Worm (Caenorhabditis elegans) whole organism, young adult: ENCODE data around the gene npp-21.

Experiments used
- B0261.1 ChIP-seq: sonication (generic microtip); optimal IDR thresholded peaks from 2 replicates; lab custom pipeline; 2016; ENCODE audit warnings: mild to moderate bottlenecking, missing genetic modification characterization, moderate library complexity, missing compliant biosample characterization
- B0336.3 ChIP-seq: fragments of 200-800 bp; sonication (Bioruptor generic); IDR thresholded peaks from 2 replicates; pipeline ENCODE4 v1.3.6; 2022; ENCODE audit warnings: missing genetic modification characterization, missing compliant biosample characterization
- C06A6.2 ChIP-seq: fragments of 200-800 bp; sonication (Bioruptor generic); conservative IDR thresholded peaks from 2 replicates; pipeline ENCODE4 v1.3.6; 2022; ENCODE audit warnings: missing genetic modification characterization, missing compliant biosample characterization
- F10E7.11 ChIP-seq: sonication (generic microtip); optimal IDR thresholded peaks from 2 replicates; lab custom pipeline; 2017; ENCODE audit warnings: mild to moderate bottlenecking, missing genetic modification characterization, moderate library complexity, missing compliant biosample characterization
- F22D6.2 ChIP-seq: sonication (generic microtip); optimal IDR thresholded peaks from 2 replicates; lab custom pipeline; 2016; ENCODE audit warnings: mild to moderate bottlenecking, missing genetic modification characterization, missing compliant biosample characterization
- F37B4.10 ChIP-seq: fragments of 200-800 bp; sonication (Bioruptor generic); IDR thresholded peaks from 2 replicates; pipeline ENCODE4 v1.3.6; 2022; ENCODE audit warnings: missing genetic modification characterization, missing compliant biosample characterization
- F39B2.1 ChIP-seq: fragments of 200-800 bp; sonication (Bioruptor generic); IDR thresholded peaks from 2 replicates; pipeline ENCODE4 v1.3.6; 2022; ENCODE audit warnings: missing genetic modification reagents, missing genetic modification characterization, missing compliant biosample characterization
- F57C9.4 ChIP-seq: sonication (generic microtip); optimal IDR thresholded peaks from 2 replicates; lab custom pipeline; 2017; ENCODE audit warnings: mild to moderate bottlenecking, missing genetic modification characterization, missing compliant biosample characterization
- Y56A3A.18 ChIP-seq: fragments of 200-800 bp; sonication (Bioruptor generic); IDR thresholded peaks from 2 replicates; pipeline ENCODE4 v1.3.6; 2022; ENCODE audit warnings: missing genetic modification reagents, missing genetic modification characterization, missing compliant biosample characterization
- Y95B8A.8 ChIP-seq: fragments of 200-800 bp; sonication (Bioruptor generic); IDR thresholded peaks from 2 replicates; pipeline ENCODE4 v1.3.6; 2022; ENCODE audit warnings: missing genetic modification reagents, missing genetic modification characterization, missing compliant biosample characterization
- ZK185.1 ChIP-seq: sonication (generic microtip); optimal IDR thresholded peaks from 2 replicates; lab custom pipeline; 2016; ENCODE audit warnings: mild to moderate bottlenecking, missing genetic modification characterization, missing compliant biosample characterization; ENCODE audit not compliant: poor library complexity, severe bottlenecking
- akir-1 ChIP-seq: fragments of 200-800 bp; sonication (Bioruptor generic); optimal IDR thresholded peaks from 2 replicates; lab custom pipeline; 2018; ENCODE audit warnings: mild to moderate bottlenecking, missing genetic modification characterization, moderate library complexity, missing compliant biosample characterization
- athp-1 ChIP-seq: sonication (generic microtip); optimal IDR thresholded peaks from 2 replicates; lab custom pipeline; 2017; ENCODE audit warnings: mild to moderate bottlenecking, missing genetic modification characterization, missing compliant biosample characterization
- cebp-1 ChIP-seq, 2 experiments: fragments of 200-800 bp in 1 of 2; sonication (Bioruptor generic) in 1 of 2; sonication (generic microtip) in 1 of 2; IDR thresholded peaks in 1 of 2; optimal IDR thresholded peaks in 1 of 2; 2 replicates each; pipeline versions ENCODE4 v1.3.6 to Lab custom; 2017 to 2022; ENCODE audit warnings: missing compliant biosample characterization in 2 of 2, missing genetic modification characterization in 2 of 2, mild to moderate bottlenecking in 1 of 2, missing genetic modification reagents in 1 of 2, moderate library complexity in 1 of 2
- cebp-2 ChIP-seq: fragments of 200-800 bp; sonication (Bioruptor generic); IDR thresholded peaks from 2 replicates; pipeline ENCODE4 v1.3.6; 2022; ENCODE audit warnings: missing genetic modification characterization, missing compliant biosample characterization
- ceh-40 ChIP-seq: fragments of 200-800 bp; sonication (Bioruptor generic); IDR thresholded peaks from 2 replicates; pipeline ENCODE4 v1.3.6; 2022; ENCODE audit warnings: missing genetic modification characterization, missing compliant biosample characterization
- ceh-79 ChIP-seq: sonication (generic microtip); optimal IDR thresholded peaks from 2 replicates; lab custom pipeline; 2017; ENCODE audit warnings: mild to moderate bottlenecking, missing genetic modification characterization, missing compliant biosample characterization
- die-1 ChIP-seq: sonication (generic microtip); optimal IDR thresholded peaks from 2 replicates; lab custom pipeline; 2016; ENCODE audit warnings: missing genotype, mild to moderate bottlenecking, missing genetic modification characterization, missing compliant biosample characterization
- dox-1 ChIP-seq: fragments of 200-800 bp; sonication (Bioruptor generic); IDR thresholded peaks from 2 replicates; pipeline ENCODE4 v1.3.6; 2022; ENCODE audit warnings: missing genetic modification reagents, missing genetic modification characterization, missing compliant biosample characterization
- efl-1 ChIP-seq: fragments of 150-350 bp; optimal IDR thresholded peaks from 2 replicates; lab custom pipeline; 2014; ENCODE audit warnings: missing biosample characterization, missing genetic modification reagents, missing genetic modification characterization
- him-1 ChIP-seq: sonication (generic microtip); optimal IDR thresholded peaks from 2 replicates; lab custom pipeline; 2016; ENCODE audit warnings: missing genotype, missing genetic modification reagents, missing genetic modification characterization, missing compliant biosample characterization
- hlh-12 ChIP-seq: sonication (generic microtip); optimal IDR thresholded peaks from 2 replicates; lab custom pipeline; 2016; ENCODE audit warnings: missing genetic modification characterization, missing compliant biosample characterization
- hlh-26 ChIP-seq: fragments of 200-800 bp; sonication (Bioruptor generic); conservative IDR thresholded peaks from 2 replicates; pipeline ENCODE4 v1.3.6; 2022; ENCODE audit warnings: missing genetic modification reagents, missing genetic modification characterization, missing compliant biosample characterization
- hmg-20 ChIP-seq: fragments of 200-800 bp; sonication (Bioruptor generic); IDR thresholded peaks from 2 replicates; pipeline ENCODE4 v1.3.6; 2022; ENCODE audit warnings: missing genetic modification reagents, missing genetic modification characterization, missing compliant biosample characterization
- let-526 ChIP-seq: fragments of 200-800 bp; sonication (Bioruptor generic); IDR thresholded peaks from 2 replicates; pipeline ENCODE4 v1.3.6; 2022; ENCODE audit warnings: missing genetic modification reagents, missing genetic modification characterization, missing compliant biosample characterization
- lin-26 ChIP-seq: fragments of 200-800 bp; sonication (Bioruptor generic); IDR thresholded peaks from 2 replicates; pipeline ENCODE4 v1.3.6; 2022; ENCODE audit warnings: missing genetic modification reagents, missing genetic modification characterization, missing compliant biosample characterization
- lin-35 ChIP-seq, 3 experiments: fragments of 150-350 bp in 2 of 3; sonication (generic microtip) in 1 of 3; optimal IDR thresholded peaks; 2 replicates each; lab custom pipeline; 2014 to 2018; ENCODE audit warnings: missing biosample characterization in 3 of 3, missing genetic modification characterization in 3 of 3, missing genetic modification reagents in 3 of 3
- lin-54 ChIP-seq: fragments of 200-800 bp; sonication (Bioruptor generic); optimal IDR thresholded peaks from 2 replicates; lab custom pipeline; 2018; ENCODE audit warnings: mild to moderate bottlenecking, missing genetic modification characterization, missing compliant biosample characterization
- madf-3 ChIP-seq: fragments of 200-800 bp; sonication (Bioruptor generic); IDR thresholded peaks from 2 replicates; pipeline ENCODE4 v1.3.6; 2022; ENCODE audit warnings: missing genetic modification reagents, missing genetic modification characterization, missing compliant biosample characterization
- madf-6 ChIP-seq: fragments of 200-800 bp; sonication (Bioruptor generic); IDR thresholded peaks from 2 replicates; pipeline ENCODE4 v1.3.6; 2022; ENCODE audit warnings: missing genetic modification reagents, missing genetic modification characterization, missing compliant biosample characterization
- madf-8 ChIP-seq: fragments of 200-800 bp; sonication (Bioruptor generic); conservative IDR thresholded peaks from 2 replicates; pipeline ENCODE4 v1.3.6; 2022; ENCODE audit warnings: missing genetic modification reagents, missing genetic modification characterization, missing compliant biosample characterization
- nfyb-1 ChIP-seq: fragments of 200-800 bp; sonication (Bioruptor generic); IDR thresholded peaks from 2 replicates; pipeline ENCODE4 v1.3.6; 2022; ENCODE audit warnings: missing genetic modification reagents, missing genetic modification characterization, missing compliant biosample characterization
- nhr-27 ChIP-seq: fragments of 200-800 bp; sonication (Bioruptor generic); optimal IDR thresholded peaks from 2 replicates; lab custom pipeline; 2018; ENCODE audit warnings: mild to moderate bottlenecking, missing genetic modification characterization, moderate library complexity, missing compliant biosample characterization
- pha-4 ChIP-seq: fragments of 150-350 bp; sonication (generic microtip); optimal IDR thresholded peaks from 2 replicates; lab custom pipeline; 2014; ENCODE audit warnings: missing biosample characterization, missing genetic modification reagents, missing genetic modification characterization
- rpc-1 ChIP-seq, 2 experiments: fragments of 150-350 bp in 1 of 2; sonication (generic microtip) in 1 of 2; optimal IDR thresholded peaks; 2 replicates each; lab custom pipeline; 2014 to 2018; ENCODE audit warnings: missing biosample characterization in 1 of 2, missing genetic modification characterization in 1 of 2, missing genetic modification reagents in 1 of 2, missing genotype in 1 of 2
- sptf-2 ChIP-seq: fragments of 200-800 bp; sonication (Bioruptor generic); optimal IDR thresholded peaks from 2 replicates; lab custom pipeline; 2018; ENCODE audit warnings: mild to moderate bottlenecking, missing genetic modification characterization, missing compliant biosample characterization
- tbx-9 ChIP-seq: sonication (generic microtip); optimal IDR thresholded peaks from 2 replicates; lab custom pipeline; 2016; ENCODE audit warnings: borderline replicate concordance, missing genetic modification characterization, inconsistent platforms, missing compliant biosample characterization
- zfh-2 ChIP-seq: fragments of 200-800 bp; sonication (Bioruptor generic); conservative IDR thresholded peaks from 2 replicates; pipeline ENCODE4 v1.3.6; 2022; ENCODE audit warnings: missing genetic modification reagents, missing genetic modification characterization, missing compliant biosample characterization
- ztf-18 ChIP-seq: sonication (generic microtip); optimal IDR thresholded peaks from 2 replicates; lab custom pipeline; 2016; ENCODE audit warnings: missing genotype, mild to moderate bottlenecking, missing genetic modification characterization, missing compliant biosample characterization
- ztf-26 ChIP-seq: sonication (generic microtip); optimal IDR thresholded peaks from 2 replicates; lab custom pipeline; 2017; ENCODE audit warnings: missing genetic modification characterization, missing compliant biosample characterization

The npp-21 gene

DNA sequence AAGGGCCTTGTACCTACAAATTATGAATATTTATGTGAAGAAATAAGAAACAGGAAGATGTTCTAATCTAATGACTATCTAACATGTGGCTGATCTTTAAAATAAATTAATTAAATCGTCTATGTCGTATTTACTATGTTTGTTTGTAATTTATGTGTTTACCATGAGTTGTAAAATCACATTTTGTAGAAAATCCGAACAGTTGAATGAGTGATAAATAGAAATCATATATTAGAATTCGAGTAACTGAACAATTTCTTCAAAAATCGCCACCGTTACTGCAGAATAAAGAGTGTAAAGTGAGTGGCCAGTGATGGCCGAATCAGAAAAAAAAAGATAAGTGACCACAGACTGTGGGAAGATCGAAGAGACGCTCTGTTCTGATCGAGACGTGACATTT lies 30.6 kb downstream of the npp-21 start (continued):
- TF ChIP-seq tbx-9: no peak
- TF ChIP-seq, all 124 proteins: peak for 0

ce11 chrII:7631171-7631570 lies 31.7 kb downstream of the npp-21 start:
- TF ChIP-seq B0336.3 (GFP tag; lab: Robert Waterston, UW) (no peak), F22D6.2 (tag; lab: Kevin White, UChicago) (no peak), hmg-20 (GFP tag; lab: Robert Waterston, UW) (no peak), cebp-1 (GFP tag; IDR thresholded peaks at IDR 0.05; lab: Robert Waterston, UW) (no peak), cebp-1 (tag; optimal IDR thresholded peaks at IDR 0.05; lab: Kevin White, UChicago) (no peak), ceh-40 (GFP tag; lab: Robert Waterston, UW) (no peak), dox-1 (GFP tag; lab: Robert Waterston, UW) (no peak), Y95B8A.8 (GFP tag; lab: Robert Waterston, UW) (no peak), B0261.1 (tag; lab: Kevin White, UChicago) (no peak), madf-6 (GFP tag; lab: Robert Waterston, UW) (no peak), ZK185.1 (tag; lab: Kevin White, UChicago) (no peak), Y56A3A.18 (no peak), die-1 (no peak), lin-26 (GFP tag; lab: Robert Waterston, UW) (peak; percentile 37; the same call in 1 of the 2 replicates), lin-54 (GFP tag; lab: Kevin White, UChicago) (no peak), F57C9.4 (tag; lab: Kevin White, UChicago) (no peak), akir-1 (GFP tag; lab: Kevin White, UChicago) (no peak), ztf-26 (tag; lab: Kevin White, UChicago) (peak; percentile 8)
- TF ChIP-seq, all 124 proteins: peak for 2

- TF ChIP-seq athp-1 (tag; lab: Kevin White, UChicago): no peak
- TF ChIP-seq lin-35 (GFP tag; optimal IDR thresholded peaks at IDR 0.05; lab: Kevin White, UChicago): peak in 1 of 3 experiments; percentile 24
- TF ChIP-seq, all 124 proteins: peak for 1
Observed at ce11 chrII:7631677-7632210, 32.3 kb downstream of the npp-21 start.

- 0 out of 2 replicates have a peak, but pooled peaks have one; percentile 13 for TF ChIP-seq dox-1 (GFP tag; lab: Robert Waterston, UW)
- TF ChIP-seq hlh-26 (GFP tag; lab: Robert Waterston, UW): no peak
- peak; percentile 14; the same call in 1 of the 2 replicates for TF ChIP-seq lin-26 (GFP tag; lab: Robert Waterston, UW)
- no peak for TF ChIP-seq pha-4 (tag; lab: Kevin White, UChicago)
- TF ChIP-seq zfh-2: peak; percentile 92
- TF ChIP-seq cebp-1 (GFP tag; IDR thresholded peaks at IDR 0.05; lab: Robert Waterston, UW): no peak
- TF ChIP-seq cebp-1 (tag; optimal IDR thresholded peaks at IDR 0.05; lab: Kevin White, UChicago): peak; percentile 41
- no peak for TF ChIP-seq nhr-27 (tag; lab: Kevin White, UChicago)
- TF ChIP-seq nfyb-1 (GFP tag; lab: Robert Waterston, UW): 0 out of 2 replicates have a peak, but pooled peaks have one; percentile 17
- TF ChIP-seq C06A6.2 (GFP tag; lab: Robert Waterston, UW): no peak
- 0 out of 2 replicates have a peak, but pooled peaks have one; percentile 41 for TF ChIP-seq madf-3
- 0 out of 2 replicates have a peak, but pooled peaks have one; percentile 14 for TF ChIP-seq F37B4.10 (GFP tag; lab: Robert Waterston, UW)
- TF ChIP-seq F10E7.11 (tag; lab: Kevin White, UChicago): no peak
Observed at ce11 chrII:7635296-7635695, 35.8 kb downstream of the npp-21 start.

DNA sequence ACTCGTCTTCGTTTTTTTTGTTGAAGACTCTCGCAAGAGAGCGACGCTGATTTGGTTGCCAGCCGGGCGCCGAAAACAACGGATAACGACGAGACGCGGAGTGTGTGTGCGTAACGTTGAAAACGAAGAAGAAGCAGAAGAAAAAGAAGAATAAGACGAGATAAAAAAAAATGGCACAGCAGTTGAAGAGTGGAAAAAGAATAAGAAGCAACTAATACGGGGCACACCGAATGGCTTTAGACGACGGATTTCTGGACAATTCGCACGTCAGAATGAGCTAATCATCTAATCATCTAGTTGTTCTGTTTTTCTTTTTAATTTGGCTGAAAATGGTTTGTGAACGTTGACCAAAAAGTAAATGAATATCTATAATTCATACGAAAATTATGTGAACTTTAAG lies 37.5 kb downstream of the npp-21 start:
- TF ChIP-seq lin-35 (GFP tag; optimal IDR thresholded peaks at IDR 0.05; lab: Kevin White, UChicago) (no peak), hmg-20 (GFP tag; lab: Robert Waterston, UW) (no peak), cebp-2 (GFP tag; lab: Robert Waterston, UW) (no peak), madf-8 (no peak), efl-1 (GFP tag; lab: Kevin White, UChicago) (no peak), lin-54 (GFP tag; lab: Kevin White, UChicago) (no peak), sptf-2 (GFP tag; lab: Kevin White, UChicago) (no peak), B0261.1 (tag; lab: Kevin White, UChicago) (no peak), ztf-18 (tag; lab: Kevin White, UChicago) (no peak), rpc-1 (optimal IDR thresholded peaks at IDR 0.05; lab: Kevin White, UChicago) (no peak), rpc-1 (tag; optimal IDR thresholded peaks at IDR 0.05; lab: Kevin White, UChicago) (no peak), him-1 (no peak), F39B2.1 (no peak), let-526 (GFP tag; lab: Robert Waterston, UW) (no peak), ceh-79 (no peak), hlh-12 (no peak)
- TF ChIP-seq, all 124 proteins: peak for 0
